Fruit fly (Drosophila melanogaster): Measurements from ENCODE around the gene CG9368.

Gene CG9368

DNA sequence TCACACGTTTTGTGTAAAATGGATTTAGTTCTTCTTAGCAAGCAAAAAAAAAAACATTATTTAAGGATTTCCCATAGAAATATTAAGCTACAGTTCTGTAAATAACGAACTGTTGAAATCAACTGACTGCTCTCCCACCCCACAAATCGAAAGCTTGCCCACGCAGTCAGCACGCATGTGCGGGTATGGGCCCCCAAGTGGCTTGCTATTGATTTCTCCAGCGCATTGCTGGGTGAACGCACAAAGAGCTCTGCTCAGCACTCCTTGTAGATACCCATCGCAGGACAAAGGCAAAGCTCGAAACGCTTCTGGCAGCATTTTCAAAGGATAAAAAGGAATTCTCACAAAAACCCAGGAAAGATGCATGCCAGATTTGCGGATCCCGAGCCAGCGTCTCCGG, at the start of gene CG9368:
Gene CG9368, plus strand, starts transcription at position 221 of the 400 bp plus-strand sequence.
- no peak for TF ChIP-seq CG10147 (GFP tag; optimal IDR thresholded peaks at IDR 0.05)
- no peak for TF ChIP-seq twi (tag; optimal IDR thresholded peaks at IDR 0.05)
- peak; percentile 10 for TF ChIP-seq YL-1 (GFP tag; optimal IDR thresholded peaks at IDR 0.05)
- TF ChIP-seq onecut (GFP tag; IDR thresholded peaks at IDR 0.05), result peak; percentile 100
- peak; percentile 17 for TF ChIP-seq CG11504 (tag; optimal IDR thresholded peaks at IDR 0.05)
- TF ChIP-seq MESR4 (GFP tag; optimal IDR thresholded peaks at IDR 0.05), result peak; percentile 35
- peak; percentile 83 for TF ChIP-seq MBD-R2 (GFP tag; IDR thresholded peaks at IDR 0.05)
- peak; percentile 96 for TF ChIP-seq ewg (GFP tag; optimal IDR thresholded peaks at IDR 0.05)

DNA sequence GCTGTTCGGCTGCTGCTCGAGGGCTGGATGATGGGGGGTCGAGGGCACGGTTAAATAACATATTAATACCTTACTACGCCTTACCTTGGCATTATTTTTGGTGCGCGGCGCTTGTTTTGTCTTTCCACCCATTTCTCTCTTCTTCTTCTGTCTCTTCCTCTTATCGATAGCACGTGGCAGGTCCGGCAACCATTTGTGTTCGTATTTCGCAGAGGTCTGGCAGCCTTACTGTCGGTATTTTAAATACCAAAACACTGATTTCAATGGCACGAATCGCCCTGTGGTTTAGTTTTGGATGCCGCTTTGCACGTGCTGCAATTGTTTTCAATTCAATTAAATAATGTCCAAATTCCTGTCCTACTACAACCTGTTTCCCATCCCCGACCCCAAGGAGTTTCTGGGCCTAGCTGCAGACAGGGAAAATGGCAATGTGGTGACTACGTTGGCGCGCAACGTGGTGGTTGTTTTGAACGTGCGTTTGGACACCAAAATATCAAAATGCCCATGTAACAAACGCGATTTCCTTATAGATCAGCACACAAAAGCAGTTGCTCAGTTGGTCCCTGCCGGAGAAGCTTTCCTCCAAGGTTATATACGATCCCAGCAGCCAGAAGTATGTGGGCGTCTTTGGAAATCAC, 49.2 kb upstream of the CG9368 start, which contains the start of the genes Ltn1 and CG9300:
Gene Ltn1, minus strand, starts transcription at position 155 of the 638 bp plus-strand sequence.
Gene CG9300, plus strand, starts transcription at position 285 of the 638 bp plus-strand sequence.
- no peak for TF ChIP-seq CG8944 (GFP tag; optimal IDR thresholded peaks at IDR 0.05)
- no peak for TF ChIP-seq rib (GFP tag; IDR thresholded peaks at IDR 0.05)
- TF ChIP-seq Blimp-1 (GFP tag; optimal IDR thresholded peaks at IDR 0.05), result no peak
- TF ChIP-seq CG5245 (GFP tag; optimal IDR thresholded peaks at IDR 0.05), result no peak
- TF ChIP-seq slou (GFP tag; optimal IDR thresholded peaks at IDR 0.05), result no peak
- no peak for TF ChIP-seq tup (GFP tag; optimal IDR thresholded peaks at IDR 0.05)
- no peak for TF ChIP-seq Atf6 (GFP tag; IDR thresholded peaks at IDR 0.05)
- no peak for TF ChIP-seq zen (tag; optimal IDR thresholded peaks at IDR 0.05)
- TF ChIP-seq CG14441 (GFP tag; IDR thresholded peaks at IDR 0.05), result no peak
- peak; percentile 14 for TF ChIP-seq pho (GFP tag; optimal IDR thresholded peaks at IDR 0.05)
- no peak for TF ChIP-seq CG2712 (tag; optimal IDR thresholded peaks at IDR 0.05)
- no peak for TF ChIP-seq CG9437 (GFP tag; optimal IDR thresholded peaks at IDR 0.05)
- TF ChIP-seq CG12391 (tag; optimal IDR thresholded peaks at IDR 0.05), result no peak
- TF ChIP-seq CG12071 (GFP tag; optimal IDR thresholded peaks at IDR 0.05), result no peak
- TF ChIP-seq Bteb2 (GFP tag; optimal IDR thresholded peaks at IDR 0.05), result no peak
- peak; percentile 47 for TF ChIP-seq CG17829 (tag; optimal IDR thresholded peaks at IDR 0.05)
- no peak for TF ChIP-seq CG1832 (GFP tag; optimal IDR thresholded peaks at IDR 0.05)
- TF ChIP-seq nerfin-2 (GFP tag; IDR thresholded peaks at IDR 0.05; ENCODE audit: partially characterized antibody), result no peak
- TF ChIP-seq scrt (GFP tag; optimal IDR thresholded peaks at IDR 0.05), result no peak
- 0 out of 2 replicates have a peak, but pooled peaks have one; percentile 5 for TF ChIP-seq ato (GFP tag; IDR thresholded peaks at IDR 0.05; ENCODE audit: partially characterized antibody)
- TF ChIP-seq ATbp (GFP tag; optimal IDR thresholded peaks at IDR 0.05), result no peak
- TF ChIP-seq org-1 (GFP tag; optimal IDR thresholded peaks at IDR 0.05), result no peak
- TF ChIP-seq usp (GFP tag; optimal IDR thresholded peaks at IDR 0.05), result no peak
- TF ChIP-seq Hsf (GFP tag; optimal IDR thresholded peaks at IDR 0.05), result peak; percentile 17
- no peak for TF ChIP-seq ttk (GFP tag; IDR thresholded peaks at IDR 0.05)
- no peak for TF ChIP-seq fd102C (GFP tag; optimal IDR thresholded peaks at IDR 0.05)
- TF ChIP-seq chn (GFP tag; optimal IDR thresholded peaks at IDR 0.05), result no peak
- peak; percentile 38; the same call in 1 of the 3 replicates for TF ChIP-seq Dbx (GFP tag; IDR thresholded peaks at IDR 0.05)
- no peak for TF ChIP-seq CG11723 (GFP tag; optimal IDR thresholded peaks at IDR 0.05)
- TF ChIP-seq disco-r (GFP tag; optimal IDR thresholded peaks at IDR 0.05), result no peak
- TF ChIP-seq CG12744 (GFP tag; optimal IDR thresholded peaks at IDR 0.05), result no peak
- TF ChIP-seq Pdp1 (GFP tag; optimal IDR thresholded peaks at IDR 0.05), result no peak
- TF ChIP-seq Stat92E (GFP tag; optimal IDR thresholded peaks at IDR 0.05), result no peak
- TF ChIP-seq Nf-YC (tag; optimal IDR thresholded peaks at IDR 0.05), result no peak
- no peak for TF ChIP-seq Oaz (GFP tag; IDR thresholded peaks at IDR 0.05)
- TF ChIP-seq CG12236 (GFP tag; optimal IDR thresholded peaks at IDR 0.05), result peak; percentile 11
- TF ChIP-seq CG16813 (GFP tag; IDR thresholded peaks at IDR 0.05; ENCODE audit: partially characterized antibody), result peak; percentile 51; the same call in 2 of the 3 replicates
- TF ChIP-seq dm (GFP tag; optimal IDR thresholded peaks at IDR 0.05), result peak; percentile 99
- no peak for TF ChIP-seq CG6689 (GFP tag; IDR thresholded peaks at IDR 0.05)
- no peak; the same call in 2 of the 3 replicates for TF ChIP-seq CG2199 (GFP tag; IDR thresholded peaks at IDR 0.05)
- TF ChIP-seq CG12104 (GFP tag; optimal IDR thresholded peaks at IDR 0.05), result no peak
